Worm (Caenorhabditis elegans) whole organism, midembryonic: ENCODE results near the gene K12H6.7.

Source experiments
- T22C8.4 ChIP-seq: fragments of 200-800 bp; sonication (Bioruptor generic); IDR thresholded peaks from 2 replicates; pipeline ENCODE4 v1.3.6; 2022; ENCODE audit warnings: missing genetic modification characterization, missing compliant biosample characterization
- cog-1 ChIP-seq: sonication (generic microtip); optimal IDR thresholded peaks from 2 replicates; lab custom pipeline; 2016; ENCODE audit warnings: missing genetic modification characterization, missing compliant biosample characterization
- flt-1 ChIP-seq: fragments of 200-800 bp; sonication (Bioruptor generic); IDR thresholded peaks from 2 replicates; pipeline ENCODE4 v1.3.6; 2022; ENCODE audit warnings: missing genetic modification characterization, missing compliant biosample characterization
- klf-2 ChIP-seq: fragments of 200-800 bp; sonication (Bioruptor generic); conservative IDR thresholded peaks from 2 replicates; pipeline ENCODE4 v1.3.6; 2022; ENCODE audit warnings: missing genetic modification reagents, missing genetic modification characterization, missing compliant biosample characterization
- med-1 ChIP-seq: sonication (generic microtip); optimal IDR thresholded peaks from 2 replicates; lab custom pipeline; 2017; ENCODE audit warnings: missing genetic modification characterization, mild to moderate bottlenecking, missing compliant biosample characterization, antibody characterized with exemption, missing genetic modification reagents; ENCODE audit not compliant: insufficient read depth
- ref-1 ChIP-seq: fragments of 200-800 bp; sonication (Bioruptor generic); conservative IDR thresholded peaks from 2 replicates; pipeline ENCODE4 v1.3.6; 2022; ENCODE audit warnings: missing genetic modification reagents, missing genetic modification characterization, missing compliant biosample characterization
- tab-1 ChIP-seq: fragments of 200-800 bp; sonication (Bioruptor generic); IDR thresholded peaks from 2 replicates; pipeline ENCODE4 v1.3.6; 2022; ENCODE audit warnings: missing genetic modification characterization, missing compliant biosample characterization
- ztf-23 ChIP-seq: fragments of 200-800 bp; sonication (Bioruptor generic); IDR thresholded peaks from 2 replicates; pipeline ENCODE4 v1.3.6; 2022; ENCODE audit warnings: missing genetic modification reagents, missing genetic modification characterization, missing compliant biosample characterization
- ztf-29 ChIP-seq: fragments of 200-800 bp; sonication (Bioruptor generic); IDR thresholded peaks from 2 replicates; pipeline ENCODE4 v1.3.6; 2022; ENCODE audit warnings: missing genetic modification reagents, missing genetic modification characterization, missing compliant biosample characterization

The K12H6.7 gene

ce11 chrII:2830144-2830543 lies 6.6 kb downstream of the K12H6.7 start:
- no peak for TF ChIP-seq flt-1 (GFP tag; lab: Robert Waterston, UW)
- TF ChIP-seq klf-2 (GFP tag; lab: Robert Waterston, UW), result 0 out of 2 replicates have a peak, but pooled peaks have one; percentile 58
- TF ChIP-seq tab-1 (GFP tag; lab: Robert Waterston, UW), result no peak

ce11 chrII:2829482-2829881 lies 7.3 kb downstream of the K12H6.7 start:
- TF ChIP-seq cog-1 (tag; lab: Kevin White, UChicago), result no peak
- TF ChIP-seq klf-2 (GFP tag; lab: Robert Waterston, UW), result no peak
- TF ChIP-seq tab-1 (GFP tag; lab: Robert Waterston, UW), result no peak
- TF ChIP-seq T22C8.4, result no peak
- no peak for TF ChIP-seq flt-1 (GFP tag; lab: Robert Waterston, UW)
- TF ChIP-seq ztf-29 (GFP tag; lab: Robert Waterston, UW), result no peak
- no peak for TF ChIP-seq med-1 (GFP tag; lab: Kevin White, UChicago)
- no peak for TF ChIP-seq ztf-23
- TF ChIP-seq ref-1 (GFP tag; lab: Robert Waterston, UW), result no peak

ce11 chrII:2827859-2828403 lies 8.8 kb downstream of the K12H6.7 start, which contains the start of gene K12H6.8:
TSS of gene K12H6.8 (plus strand) at chrII:2827896.
- no peak for TF ChIP-seq ztf-23
- TF ChIP-seq T22C8.4, result no peak
- TF ChIP-seq tab-1 (GFP tag; lab: Robert Waterston, UW), result no peak
- no peak for TF ChIP-seq med-1 (GFP tag; lab: Kevin White, UChicago)
- TF ChIP-seq klf-2 (GFP tag; lab: Robert Waterston, UW), result no peak
- TF ChIP-seq flt-1 (GFP tag; lab: Robert Waterston, UW), result no peak
- TF ChIP-seq ztf-29 (GFP tag; lab: Robert Waterston, UW), result no peak
- no peak for TF ChIP-seq ref-1 (GFP tag; lab: Robert Waterston, UW)
- no peak for TF ChIP-seq cog-1 (tag; lab: Kevin White, UChicago)

ce11 chrII:2826073-2826472 lies 10.7 kb downstream of the K12H6.7 start, which contains the start of gene K12H6.5:
TSS of gene K12H6.5 (minus strand) at chrII:2826173.
- no peak for TF ChIP-seq med-1 (GFP tag; lab: Kevin White, UChicago)
- no peak for TF ChIP-seq ref-1 (GFP tag; lab: Robert Waterston, UW)
- no peak for TF ChIP-seq klf-2 (GFP tag; lab: Robert Waterston, UW)
- TF ChIP-seq cog-1 (tag; lab: Kevin White, UChicago), result no peak
- no peak for TF ChIP-seq flt-1 (GFP tag; lab: Robert Waterston, UW)
- TF ChIP-seq tab-1 (GFP tag; lab: Robert Waterston, UW), result no peak
- TF ChIP-seq T22C8.4, result no peak
- no peak for TF ChIP-seq ztf-29 (GFP tag; lab: Robert Waterston, UW)
- TF ChIP-seq ztf-23, result no peak

- TF ChIP-seq flt-1 (GFP tag; lab: Robert Waterston, UW) (no peak), klf-2 (GFP tag; lab: Robert Waterston, UW) (no peak), ref-1 (GFP tag; lab: Robert Waterston, UW) (no peak), cog-1 (tag; lab: Kevin White, UChicago) (no peak), tab-1 (GFP tag; lab: Robert Waterston, UW) (no peak), med-1 (GFP tag; lab: Kevin White, UChicago) (no peak), ztf-23 (no peak), ztf-29 (GFP tag; lab: Robert Waterston, UW) (no peak), T22C8.4 (no peak)
These were observed 12.6 kb downstream of the K12H6.7 start, which contains the start of the genes K12H6.4 and K12H6.9 for ce11 chrII:2824169-2824568. TSS of gene K12H6.4 (minus strand) at chrII:2824269. TSS of gene K12H6.9 (plus strand) at chrII:2824404.

ce11 chrII:2822435-2822920 lies 14.3 kb downstream of the K12H6.7 start, which contains the start of the genes fut-4 and K12H6.10:
TSS of gene fut-4 (minus strand) at chrII:2822535.
TSS of gene K12H6.10 (plus strand) at chrII:2822870.
- TF ChIP-seq ref-1 (GFP tag; lab: Robert Waterston, UW) (no peak), ztf-29 (GFP tag; lab: Robert Waterston, UW) (no peak), T22C8.4 (no peak), cog-1 (tag; lab: Kevin White, UChicago) (no peak), tab-1 (GFP tag; lab: Robert Waterston, UW) (no peak), ztf-23 (no peak), klf-2 (GFP tag; lab: Robert Waterston, UW) (no peak), med-1 (GFP tag; lab: Kevin White, UChicago) (no peak), flt-1 (GFP tag; lab: Robert Waterston, UW) (no peak)

ce11 chrII:2816676-2817075 lies 20.1 kb downstream of the K12H6.7 start, which contains the start of gene set-13:
TSS of gene set-13 (plus strand) at chrII:2816976.
- TF ChIP-seq T22C8.4, result no peak
- TF ChIP-seq med-1 (GFP tag; lab: Kevin White, UChicago), result no peak
- TF ChIP-seq klf-2 (GFP tag; lab: Robert Waterston, UW), result no peak
- TF ChIP-seq ztf-29 (GFP tag; lab: Robert Waterston, UW), result no peak
- TF ChIP-seq ztf-23, result no peak
- TF ChIP-seq ref-1 (GFP tag; lab: Robert Waterston, UW), result no peak

- TF ChIP-seq tab-1 (GFP tag; lab: Robert Waterston, UW) (no peak), ztf-23 (no peak), flt-1 (GFP tag; lab: Robert Waterston, UW) (no peak)
These were observed 21.3 kb downstream of the K12H6.7 start, which contains the start of gene K12H6.2 for ce11 chrII:2815444-2815843. TSS of gene K12H6.2 (minus strand) at chrII:2815544.

- no peak for TF ChIP-seq med-1 (GFP tag; lab: Kevin White, UChicago)
These were observed 21.7 kb downstream of the K12H6.7 start for ce11 chrII:2815017-2815416.
